Worm (Caenorhabditis elegans) whole organism, L2 larva: ENCODE measurements around the gene unc-17.

Experiments
- ama-1 ChIP-seq: fragments of 150-350 bp; optimal IDR thresholded peaks from 2 replicates; lab custom pipeline; 2018; ENCODE audit warnings: inconsistent platforms
- elt-3 ChIP-seq: sonication (generic microtip); optimal IDR thresholded peaks from 2 replicates; lab custom pipeline; 2017; ENCODE audit warnings: missing biosample characterization, missing genetic modification characterization

- TF ChIP-seq ama-1 (lab: Kevin White, UChicago) = no peak
- no peak for TF ChIP-seq elt-3
Observed at ce11 chrIV:3579477-3579975, 45.0 kb downstream of the unc-17 start, which contains the start of gene Y37E11B.1.
